Worm (Caenorhabditis elegans) whole organism, L1 larva: Measurements from ENCODE around the gene pxn-1.
A peak's percentile ranks its signal among the peaks of the same experiment; 100 is the strongest.

Experiments
- C16A3.4 ChIP-seq: fragments of 150-350 bp; optimal IDR thresholded peaks from 2 replicates; lab custom pipeline; 2014; ENCODE audit warnings: missing biosample characterization, missing genetic modification characterization
- F16B12.6 ChIP-seq: fragments of 150-350 bp; optimal IDR thresholded peaks from 2 replicates; lab custom pipeline; 2014; ENCODE audit warnings: missing biosample characterization, missing genetic modification characterization
- Y116A8C.19 ChIP-seq: sonication (generic microtip); optimal IDR thresholded peaks from 2 replicates; lab custom pipeline; 2016; ENCODE audit warnings: missing compliant biosample characterization, missing genetic modification characterization, borderline replicate concordance
- aha-1 ChIP-seq: fragments of 150-350 bp; optimal IDR thresholded peaks from 2 replicates; lab custom pipeline; 2014; ENCODE audit warnings: missing biosample characterization, missing genetic modification characterization
- ceh-8 ChIP-seq: fragments of 200-800 bp; sonication (Bioruptor generic); optimal IDR thresholded peaks from 2 replicates; lab custom pipeline; 2018; ENCODE audit warnings: mild to moderate bottlenecking, missing genetic modification characterization, moderate library complexity, missing compliant biosample characterization
- ceh-82 ChIP-seq, 3 experiments: fragments of 150-350 bp in 1 of 3; sonication (generic microtip) in 2 of 3; optimal IDR thresholded peaks; 2 replicates each; lab custom pipeline; 2014 to 2017; ENCODE audit warnings: missing biosample characterization in 3 of 3, missing genetic modification characterization in 3 of 3
- ceh-90 ChIP-seq: sonication (generic microtip); optimal IDR thresholded peaks from 2 replicates; lab custom pipeline; 2016; ENCODE audit warnings: missing genetic modification characterization, missing compliant biosample characterization
- ces-1 ChIP-seq: fragments of 150-350 bp; optimal IDR thresholded peaks from 2 replicates; lab custom pipeline; 2014; ENCODE audit warnings: missing biosample characterization, missing genetic modification reagents, missing genetic modification characterization
- dpl-1 ChIP-seq, 3 experiments: fragments of 150-350 bp in 2 of 3; sonication (generic microtip) in 1 of 3; optimal IDR thresholded peaks; 2 replicates each; lab custom pipeline; 2014 to 2017; ENCODE audit warnings: missing biosample characterization in 3 of 3, missing genetic modification characterization in 3 of 3, missing genetic modification reagents in 3 of 3
- efl-1 ChIP-seq, 4 experiments: fragments of 150-350 bp; optimal IDR thresholded peaks in 3 of 4; peaks in 1 of 4; 1 replicate in 1 of 4; 2 replicates in 3 of 4; lab custom pipeline; 2014; ENCODE audit warnings: missing biosample characterization in 2 of 4, missing genetic modification characterization in 2 of 4, missing genetic modification reagents in 2 of 4
- efl-3 ChIP-seq: fragments of 200-800 bp; sonication (Bioruptor generic); optimal IDR thresholded peaks from 2 replicates; lab custom pipeline; 2018; ENCODE audit warnings: mild to moderate bottlenecking, missing genetic modification characterization, missing compliant biosample characterization
- egl-13 ChIP-seq: sonication (generic microtip); optimal IDR thresholded peaks from 2 replicates; lab custom pipeline; 2016; ENCODE audit warnings: missing genotype, missing genetic modification reagents, missing genetic modification characterization, missing compliant biosample characterization
- elt-2 ChIP-seq: sonication (generic microtip); optimal IDR thresholded peaks from 2 replicates; lab custom pipeline; 2016; ENCODE audit warnings: missing genetic modification characterization, mild to moderate bottlenecking, inconsistent platforms, missing compliant biosample characterization, missing genetic modification reagents
- elt-3 ChIP-seq, 6 experiments: fragments of 150-350 bp in 1 of 6; sonication (generic microtip); optimal IDR thresholded peaks; 2 replicates each; lab custom pipeline; 2017 to 2018; ENCODE audit warnings: missing biosample characterization in 6 of 6, missing genetic modification characterization in 6 of 6, inconsistent platforms in 1 of 6
- ets-5 ChIP-seq: fragments of 200-800 bp; sonication (Bioruptor generic); IDR thresholded peaks from 2 replicates; pipeline ENCODE4 v1.3.6; 2022; ENCODE audit warnings: missing genetic modification characterization, missing compliant biosample characterization
- fkh-4 ChIP-seq: sonication (generic microtip); optimal IDR thresholded peaks from 2 replicates; lab custom pipeline; 2016; ENCODE audit warnings: missing compliant biosample characterization, missing genetic modification characterization, borderline replicate concordance
- fkh-8 ChIP-seq: sonication (generic microtip); optimal IDR thresholded peaks from 2 replicates; lab custom pipeline; 2016; ENCODE audit warnings: mild to moderate bottlenecking, missing genetic modification characterization, missing compliant biosample characterization
- fos-1 ChIP-seq: fragments of 150-350 bp; optimal IDR thresholded peaks from 2 replicates; lab custom pipeline; 2014; ENCODE audit warnings: missing biosample characterization, missing genetic modification characterization
- isw-1 ChIP-seq: fragments of 200-800 bp; sonication (Bioruptor generic); IDR thresholded peaks from 2 replicates; pipeline ENCODE4 v1.3.6; 2022; ENCODE audit warnings: missing genetic modification characterization, missing compliant biosample characterization
- lin-13 ChIP-seq: fragments of 150-350 bp; optimal IDR thresholded peaks from 2 replicates; lab custom pipeline; 2014; ENCODE audit warnings: missing biosample characterization, missing genetic modification reagents, missing genetic modification characterization
- lin-39 ChIP-seq: fragments of 150-350 bp; optimal IDR thresholded peaks from 2 replicates; lab custom pipeline; 2014; ENCODE audit warnings: missing biosample characterization, missing genetic modification reagents, missing genetic modification characterization
- lsy-2 ChIP-seq, 2 experiments: fragments of 150-350 bp; optimal IDR thresholded peaks; 2 replicates each; lab custom pipeline; 2014; ENCODE audit warnings: missing biosample characterization in 2 of 2, missing genetic modification characterization in 2 of 2
- mab-9 ChIP-seq: fragments of 200-800 bp; sonication (Bioruptor generic); IDR thresholded peaks from 2 replicates; pipeline ENCODE4 v1.3.6; 2022; ENCODE audit warnings: missing genetic modification reagents, missing genetic modification characterization, missing compliant biosample characterization
- mdl-1 ChIP-seq, 2 experiments: fragments of 150-350 bp; optimal IDR thresholded peaks; 2 replicates each; lab custom pipeline; 2014 to 2017; ENCODE audit warnings: missing biosample characterization in 2 of 2, missing genetic modification characterization in 2 of 2, inconsistent platforms in 1 of 2
- mef-2 ChIP-seq: fragments of 150-350 bp; optimal IDR thresholded peaks from 2 replicates; lab custom pipeline; 2014; ENCODE audit warnings: missing biosample characterization, missing genetic modification characterization
- mep-1 ChIP-seq: fragments of 150-350 bp; optimal IDR thresholded peaks from 2 replicates; lab custom pipeline; 2014; ENCODE audit warnings: missing biosample characterization, missing genetic modification characterization
- nhr-237 ChIP-seq: fragments of 150-350 bp; optimal IDR thresholded peaks from 2 replicates; lab custom pipeline; 2014; ENCODE audit warnings: missing biosample characterization, missing genetic modification characterization
- nhr-47 ChIP-seq: sonication (generic microtip); optimal IDR thresholded peaks from 2 replicates; lab custom pipeline; 2016; ENCODE audit warnings: mild to moderate bottlenecking, missing genetic modification characterization, moderate library complexity, missing compliant biosample characterization
- nhr-71 ChIP-seq: sonication (generic microtip); optimal IDR thresholded peaks from 2 replicates; lab custom pipeline; 2016; ENCODE audit warnings: mild to moderate bottlenecking, missing genetic modification characterization, moderate library complexity, missing compliant biosample characterization
- nhr-76 ChIP-seq: sonication (generic microtip); optimal IDR thresholded peaks from 2 replicates; lab custom pipeline; 2017; ENCODE audit warnings: missing biosample characterization, missing genetic modification characterization
- nhr-77 ChIP-seq: fragments of 150-350 bp; optimal IDR thresholded peaks from 2 replicates; lab custom pipeline; 2014; ENCODE audit warnings: missing biosample characterization, missing genetic modification characterization
- nhr-84 ChIP-seq: sonication (generic microtip); optimal IDR thresholded peaks from 2 replicates; lab custom pipeline; 2017; ENCODE audit warnings: missing biosample characterization, missing genetic modification characterization
- nhr-85 ChIP-seq: sonication (generic microtip); peaks from one replicate; lab custom pipeline; 2016; ENCODE audit warnings: missing genetic modification characterization, inconsistent platforms, missing compliant biosample characterization
- pag-3 ChIP-seq: sonication (generic microtip); optimal IDR thresholded peaks from 2 replicates; lab custom pipeline; 2017; ENCODE audit warnings: missing genetic modification characterization, mild to moderate bottlenecking, missing compliant biosample characterization, antibody characterized with exemption, borderline replicate concordance; ENCODE audit not compliant: insufficient read depth
- rnt-1 ChIP-seq: sonication (generic microtip); optimal IDR thresholded peaks from 2 replicates; lab custom pipeline; 2016; ENCODE audit warnings: mild to moderate bottlenecking, missing genetic modification characterization, moderate library complexity, missing compliant biosample characterization
- snu-23 ChIP-seq: sonication (generic microtip); optimal IDR thresholded peaks from 2 replicates; lab custom pipeline; 2016; ENCODE audit warnings: missing genetic modification characterization, missing compliant biosample characterization
- sox-4 ChIP-seq: sonication (generic microtip); optimal IDR thresholded peaks from 2 replicates; lab custom pipeline; 2016; ENCODE audit warnings: missing genetic modification characterization, missing compliant biosample characterization
- sptf-1 ChIP-seq: fragments of 150-350 bp; optimal IDR thresholded peaks from 2 replicates; lab custom pipeline; 2014; ENCODE audit warnings: missing biosample characterization, missing genetic modification characterization
- swsn-7 ChIP-seq: sonication (generic microtip); optimal IDR thresholded peaks from 2 replicates; lab custom pipeline; 2016; ENCODE audit warnings: missing genetic modification characterization, missing compliant biosample characterization
- tbx-2 ChIP-seq: sonication (generic microtip); optimal IDR thresholded peaks from 2 replicates; lab custom pipeline; 2016; ENCODE audit warnings: missing genetic modification characterization, missing compliant biosample characterization
- tlp-1 ChIP-seq: fragments of 150-350 bp; optimal IDR thresholded peaks from 2 replicates; lab custom pipeline; 2014; ENCODE audit warnings: missing biosample characterization, missing genetic modification characterization
- unc-130 ChIP-seq: fragments of 150-350 bp; optimal IDR thresholded peaks from 2 replicates; lab custom pipeline; 2017; ENCODE audit warnings: missing biosample characterization, missing genetic modification characterization, inconsistent platforms
- unc-30 ChIP-seq: sonication (generic microtip); optimal IDR thresholded peaks from 2 replicates; lab custom pipeline; 2017; ENCODE audit warnings: missing biosample characterization, missing genetic modification characterization
- unc-62 ChIP-seq: fragments of 150-350 bp; optimal IDR thresholded peaks from 2 replicates; lab custom pipeline; 2014; ENCODE audit warnings: missing biosample characterization, missing genetic modification reagents, missing genetic modification characterization
- unc-98 ChIP-seq: fragments of 200-800 bp; sonication (Bioruptor generic); IDR thresholded peaks from 2 replicates; pipeline ENCODE4 v1.3.6; 2022; ENCODE audit warnings: missing genetic modification characterization, missing compliant biosample characterization
- vab-15 ChIP-seq: sonication (generic microtip); optimal IDR thresholded peaks from 2 replicates; lab custom pipeline; 2017; ENCODE audit warnings: missing genotype, mild to moderate bottlenecking, missing genetic modification characterization, missing compliant biosample characterization
- xbp-1 ChIP-seq: sonication (generic microtip); optimal IDR thresholded peaks from 2 replicates; lab custom pipeline; 2016; ENCODE audit warnings: missing genetic modification characterization, missing compliant biosample characterization
- ztf-4 ChIP-seq: fragments of 150-350 bp; optimal IDR thresholded peaks from 2 replicates; lab custom pipeline; 2014; ENCODE audit warnings: missing biosample characterization, missing genetic modification characterization

pxn-1 gene

DNA sequence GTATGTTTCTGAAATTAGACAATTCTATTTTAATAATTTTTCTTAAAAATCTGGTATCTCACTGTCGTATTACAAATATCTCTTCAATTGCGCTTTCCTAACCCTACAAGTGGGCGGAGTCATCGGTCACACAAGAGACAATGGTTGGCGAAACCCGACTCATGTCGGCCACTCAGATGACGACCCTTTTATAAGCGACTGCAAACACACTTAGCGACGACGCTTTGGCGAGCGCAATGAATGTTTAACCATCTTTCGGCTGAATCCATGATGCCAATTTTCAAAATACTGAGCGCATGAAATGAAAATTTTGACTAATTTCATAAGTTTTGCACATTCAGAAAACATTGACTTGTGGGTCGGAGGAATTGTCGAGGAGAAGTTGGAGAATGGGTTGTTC is 5.7 kb downstream of the pxn-1 start (continued):
- TF ChIP-seq fkh-4 (tag; lab: Kevin White, UChicago), result peak; percentile 66
- peak; percentile 55 for TF ChIP-seq tlp-1
- TF ChIP-seq fos-1 (tag; lab: Kevin White, UChicago), result peak; percentile 89
- TF ChIP-seq nhr-76 (tag; lab: Kevin White, UChicago), result peak; percentile 95
- TF ChIP-seq lsy-2 (tag; optimal IDR thresholded peaks at IDR 0.05; lab: Kevin White, UChicago), result peak; percentile 68 to 88
- TF ChIP-seq sox-4, result peak; percentile 90
- TF ChIP-seq pag-3, result peak; percentile 39
- TF ChIP-seq ceh-82 (tag; optimal IDR thresholded peaks at IDR 0.05; lab: Kevin White, UChicago), result peak; percentile 89 to 98 (median 96)
- TF ChIP-seq unc-30 (tag; lab: Kevin White, UChicago), result peak; percentile 31
- TF ChIP-seq isw-1 (GFP tag; lab: Robert Waterston, UW), result peak; percentile 70
- peak; percentile 59 for TF ChIP-seq ceh-90
- peak; percentile 90 for TF ChIP-seq lin-39
- TF ChIP-seq unc-98, result peak; percentile 75
- TF ChIP-seq aha-1 (tag; lab: Kevin White, UChicago), result peak; percentile 68
- TF ChIP-seq nhr-71 (tag; lab: Kevin White, UChicago), result peak; percentile 94
- peak; percentile 79 for TF ChIP-seq mef-2 (tag; lab: Kevin White, UChicago)
- peak; percentile 24 to 81 for TF ChIP-seq mdl-1 (tag; optimal IDR thresholded peaks at IDR 0.05; lab: Kevin White, UChicago)
- peak; percentile 97 for TF ChIP-seq nhr-47 (tag; lab: Kevin White, UChicago)
- TF ChIP-seq mab-9 (GFP tag; lab: Robert Waterston, UW), result peak; percentile 86
- TF ChIP-seq F16B12.6 (tag; lab: Kevin White, UChicago), result peak; percentile 55
- TF ChIP-seq fkh-8 (tag; lab: Kevin White, UChicago), result peak; percentile 30
- peak; percentile 98 for TF ChIP-seq unc-130 (tag; lab: Kevin White, UChicago)
- TF ChIP-seq swsn-7 (tag; lab: Kevin White, UChicago), result peak; percentile 94
- peak; percentile 92 for TF ChIP-seq elt-2 (tag; lab: Kevin White, UChicago)
- peak; percentile 79 for TF ChIP-seq nhr-84
- TF ChIP-seq dpl-1 (GFP tag; optimal IDR thresholded peaks at IDR 0.05; lab: Kevin White, UChicago), result peak; percentile 39 to 74 (median 72)
- TF ChIP-seq xbp-1 (tag; lab: Kevin White, UChicago), result peak; percentile 91
- peak; percentile 62 for TF ChIP-seq vab-15 (tag; lab: Kevin White, UChicago)
- no peak for TF ChIP-seq sptf-1 (tag; lab: Kevin White, UChicago)
- peak; percentile 52 for TF ChIP-seq lin-13 (GFP tag; lab: Kevin White, UChicago)
- TF ChIP-seq egl-13 (tag; lab: Kevin White, UChicago), result peak; percentile 89
- TF ChIP-seq tbx-2 (tag; lab: Kevin White, UChicago), result peak; percentile 93
- TF ChIP-seq ztf-4 (tag; lab: Kevin White, UChicago), result peak; percentile 92
- TF ChIP-seq rnt-1, result peak; percentile 97
- peak; percentile 99 for TF ChIP-seq efl-3 (GFP tag; lab: Kevin White, UChicago)
- peak; percentile 9 to 87 (median 42) for TF ChIP-seq elt-3 (tag; optimal IDR thresholded peaks at IDR 0.05; lab: Kevin White, UChicago)
- peak; percentile 64 for TF ChIP-seq nhr-77 (tag; lab: Kevin White, UChicago)
- peak; percentile 96 for TF ChIP-seq ceh-8 (GFP tag; lab: Kevin White, UChicago)
- TF ChIP-seq ets-5 (GFP tag; lab: Robert Waterston, UW), result 0 out of 2 replicates have a peak, but pooled peaks have one; percentile 20
- TF ChIP-seq unc-62 (GFP tag; lab: Kevin White, UChicago), result peak; percentile 67

DNA sequence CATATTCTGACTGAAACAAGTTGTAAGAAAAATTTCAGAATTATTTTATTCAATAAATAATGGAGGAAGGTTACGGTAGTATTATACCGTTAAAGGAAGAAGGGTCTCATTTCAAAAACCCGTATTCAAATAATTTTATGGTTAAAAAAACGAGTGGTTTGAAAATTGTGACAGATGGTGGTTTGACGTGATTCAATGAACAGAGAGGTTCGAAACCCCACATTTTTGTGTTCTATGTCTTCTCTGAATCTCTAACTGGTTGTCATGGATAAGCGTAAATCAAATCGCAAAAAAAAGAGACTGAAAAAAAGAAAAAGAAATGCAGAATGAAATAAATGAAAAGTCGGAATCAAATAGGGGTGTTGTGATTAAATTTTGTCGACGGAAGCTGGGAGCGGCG is 12.6 kb downstream of the pxn-1 start, which contains the start of gene ZK994.6:
ZK994.6 (minus strand) TSS at position 101 of the 400 bp plus-strand sequence.
- TF ChIP-seq snu-23 (GFP tag; lab: Kevin White, UChicago) (no peak), C16A3.4 (tag; lab: Kevin White, UChicago) (no peak), nhr-85 (tag; lab: Kevin White, UChicago) (no peak), elt-2 (tag; lab: Kevin White, UChicago) (no peak), nhr-237 (no peak), efl-1 (optimal IDR thresholded peaks at IDR 0.05; lab: Kevin White, UChicago) (no peak), efl-1 (GFP tag; optimal IDR thresholded peaks at IDR 0.05 in 1 of 2; lab: Kevin White, UChicago) (peak in 1 of 2 experiments; percentile 5), ceh-82 (tag; optimal IDR thresholded peaks at IDR 0.05; lab: Kevin White, UChicago) (no peak), fkh-8 (tag; lab: Kevin White, UChicago) (peak; percentile 41), mep-1 (tag; lab: Kevin White, UChicago) (no peak), ceh-8 (GFP tag; lab: Kevin White, UChicago) (no peak), swsn-7 (tag; lab: Kevin White, UChicago) (no peak), unc-130 (tag; lab: Kevin White, UChicago) (no peak), ztf-4 (tag; lab: Kevin White, UChicago) (no peak), ces-1 (GFP tag; lab: Kevin White, UChicago) (no peak), Y116A8C.19 (no peak)
